Worm (Caenorhabditis elegans) whole organism, late embryonic: ENCODE data around the gene C02F5.12.

Experiments
- T23F11.4 ChIP-seq: fragments of 200-800 bp; sonication (Bioruptor generic); optimal IDR thresholded peaks from 2 replicates; lab custom pipeline; 2018; ENCODE audit warnings: mild to moderate bottlenecking, missing genetic modification characterization, missing compliant biosample characterization
- ama-1 ChIP-seq: fragments of 150-350 bp; optimal IDR thresholded peaks from 2 replicates; lab custom pipeline; 2014
- ets-4 ChIP-seq: sonication (generic microtip); optimal IDR thresholded peaks from 2 replicates; lab custom pipeline; 2016; ENCODE audit warnings: missing genetic modification characterization, missing compliant biosample characterization
- fkh-10 ChIP-seq: fragments of 150-350 bp; optimal IDR thresholded peaks from 2 replicates; lab custom pipeline; 2014; ENCODE audit warnings: missing biosample characterization, missing genetic modification reagents, missing genetic modification characterization
- nhr-11 ChIP-seq: fragments of 150-350 bp; optimal IDR thresholded peaks from 2 replicates; lab custom pipeline; 2014; ENCODE audit warnings: missing biosample characterization, missing genetic modification characterization
- pha-4 ChIP-seq: fragments of 150-350 bp; optimal IDR thresholded peaks from 2 replicates; lab custom pipeline; 2018; ENCODE audit warnings: missing biosample characterization, missing genetic modification reagents, missing genetic modification characterization
- pqm-1 ChIP-seq: sonication (generic microtip); optimal IDR thresholded peaks from 2 replicates; lab custom pipeline; 2016; ENCODE audit warnings: missing genetic modification characterization, missing compliant biosample characterization
- pros-1 ChIP-seq: fragments of 150-350 bp; optimal IDR thresholded peaks from 2 replicates; lab custom pipeline; 2014; ENCODE audit warnings: missing biosample characterization, missing genetic modification reagents, missing genetic modification characterization
- ref-2 ChIP-seq: sonication (generic microtip); optimal IDR thresholded peaks from 2 replicates; lab custom pipeline; 2016; ENCODE audit warnings: missing genetic modification characterization, missing compliant biosample characterization
- tbx-7 ChIP-seq: sonication (generic microtip); optimal IDR thresholded peaks from 2 replicates; lab custom pipeline; 2016; ENCODE audit warnings: missing genotype, missing genetic modification characterization, missing compliant biosample characterization

ce11 chrIII:8240247-8240646 lies 2.6 kb downstream of the C02F5.12 start:
- TF ChIP-seq ama-1 (lab: Kevin White, UChicago) = no peak
- TF ChIP-seq tbx-7 = no peak
- no peak for TF ChIP-seq nhr-11 (tag; lab: Kevin White, UChicago)
- no peak for TF ChIP-seq T23F11.4 (GFP tag; lab: Kevin White, UChicago)
- TF ChIP-seq ref-2 (tag; lab: Kevin White, UChicago) = no peak
- no peak for TF ChIP-seq ets-4 (tag; lab: Kevin White, UChicago)
- no peak for TF ChIP-seq pqm-1 (tag; lab: Kevin White, UChicago)
- no peak for TF ChIP-seq pros-1 (tag; lab: Kevin White, UChicago)
- TF ChIP-seq pha-4 (tag; lab: Kevin White, UChicago) = no peak
- TF ChIP-seq fkh-10 (GFP tag; lab: Kevin White, UChicago) = no peak
